Worm (Caenorhabditis elegans): ENCODE measurements around the gene F55G7.3.

DNA sequence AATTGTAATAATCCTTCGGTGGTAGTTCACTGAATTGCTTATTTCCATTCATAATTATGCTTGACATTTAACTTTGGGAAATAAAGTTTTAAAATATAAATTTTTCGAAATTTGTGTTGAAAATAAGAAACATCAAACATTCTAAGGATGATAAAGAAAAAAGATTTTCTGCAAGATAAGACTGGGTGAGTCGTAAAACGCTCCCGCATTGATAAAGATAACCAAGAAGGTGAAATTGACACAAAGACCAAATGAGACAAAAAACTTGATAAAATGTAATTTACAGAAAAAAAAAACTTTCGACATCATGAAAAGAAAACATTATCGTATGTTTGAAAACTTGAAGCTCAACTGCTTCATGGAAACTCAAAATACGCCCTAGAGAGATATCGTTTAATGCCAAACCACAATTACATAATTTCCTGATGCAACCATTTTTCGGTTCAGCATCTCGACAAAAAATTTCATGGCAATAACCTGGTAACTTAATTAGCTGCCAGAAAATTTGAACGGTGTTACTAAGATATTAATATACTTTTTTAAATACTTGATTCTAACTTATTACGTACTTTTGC is 26.3 kb upstream of the F55G7.3 start:
- no peak for TF ChIP-seq klf-2 (GFP tag; conservative IDR thresholded peaks at IDR 0.05)
- TF ChIP-seq ztf-23 (GFP tag; IDR thresholded peaks at IDR 0.05) = no peak
- TF ChIP-seq cog-1 (tag; optimal IDR thresholded peaks at IDR 0.05) = no peak
